Worm (Caenorhabditis elegans): ENCODE results near the gene K02D3.1.

ce11 chrX:13714710-13715109 lies 8.0 kb downstream of the K02D3.1 start:
- TF ChIP-seq zag-1 (tag; optimal IDR thresholded peaks at IDR 0.05) (no peak), lin-15B (tag; optimal IDR thresholded peaks at IDR 0.05) (no peak)

All from whole organism, L4 larva.